Worm (Caenorhabditis elegans) whole organism, late embryonic: ENCODE measurements around the gene dnj-23.
A peak's percentile ranks its signal among the peaks of the same experiment; 100 is the strongest.

Experiments
- C38D4.7 ChIP-seq: fragments of 200-800 bp; sonication (Bioruptor generic); optimal IDR thresholded peaks from 2 replicates; lab custom pipeline; 2018; ENCODE audit warnings: mild to moderate bottlenecking, missing genetic modification characterization, moderate library complexity, missing compliant biosample characterization
- F13H6.1 ChIP-seq: sonication (generic microtip); optimal IDR thresholded peaks from 2 replicates; lab custom pipeline; 2016; ENCODE audit warnings: missing genetic modification characterization, missing compliant biosample characterization
- K02D7.2 ChIP-seq: sonication (generic microtip); optimal IDR thresholded peaks from 2 replicates; lab custom pipeline; 2017; ENCODE audit warnings: mild to moderate bottlenecking, missing genetic modification characterization, missing compliant biosample characterization
- K09A11.1 ChIP-seq: sonication (generic microtip); optimal IDR thresholded peaks from 2 replicates; lab custom pipeline; 2017; ENCODE audit warnings: antibody characterized with exemption, mild to moderate bottlenecking, missing genetic modification characterization, missing compliant biosample characterization; ENCODE audit not compliant: insufficient read depth
- T23F11.4 ChIP-seq: fragments of 200-800 bp; sonication (Bioruptor generic); optimal IDR thresholded peaks from 2 replicates; lab custom pipeline; 2018; ENCODE audit warnings: mild to moderate bottlenecking, missing genetic modification characterization, missing compliant biosample characterization
- Y22D7AL.16 ChIP-seq: sonication (generic microtip); optimal IDR thresholded peaks from 2 replicates; lab custom pipeline; 2016; ENCODE audit warnings: missing genetic modification characterization, missing compliant biosample characterization
- ahr-1 ChIP-seq: sonication (generic microtip); optimal IDR thresholded peaks from 2 replicates; lab custom pipeline; 2016; ENCODE audit warnings: missing genetic modification characterization, missing compliant biosample characterization
- ama-1 ChIP-seq: fragments of 150-350 bp; optimal IDR thresholded peaks from 2 replicates; lab custom pipeline; 2014
- ceh-14 ChIP-seq: sonication (generic microtip); optimal IDR thresholded peaks from 2 replicates; lab custom pipeline; 2016; ENCODE audit warnings: missing genotype, missing genetic modification characterization, missing compliant biosample characterization
- ceh-18 ChIP-seq: sonication (generic microtip); optimal IDR thresholded peaks from 2 replicates; lab custom pipeline; 2016; ENCODE audit warnings: missing genetic modification characterization, missing compliant biosample characterization
- ceh-19 ChIP-seq: fragments of 200-800 bp; sonication (Bioruptor generic); optimal IDR thresholded peaks from 2 replicates; lab custom pipeline; 2018; ENCODE audit warnings: mild to moderate bottlenecking, missing genetic modification characterization, missing compliant biosample characterization
- ceh-24 ChIP-seq: sonication (generic microtip); optimal IDR thresholded peaks from 2 replicates; lab custom pipeline; 2016; ENCODE audit warnings: mild to moderate bottlenecking, missing genetic modification characterization, missing compliant biosample characterization
- ceh-31 ChIP-seq: sonication (generic microtip); optimal IDR thresholded peaks from 2 replicates; lab custom pipeline; 2016; ENCODE audit warnings: missing genetic modification characterization, missing compliant biosample characterization
- ceh-34 ChIP-seq: sonication (generic microtip); optimal IDR thresholded peaks from 2 replicates; lab custom pipeline; 2016; ENCODE audit warnings: mild to moderate bottlenecking, missing genetic modification characterization, missing compliant biosample characterization
- ceh-48 ChIP-seq: sonication (generic microtip); optimal IDR thresholded peaks from 2 replicates; lab custom pipeline; 2016; ENCODE audit warnings: missing genetic modification characterization, inconsistent platforms, missing compliant biosample characterization
- ceh-9 ChIP-seq: sonication (generic microtip); optimal IDR thresholded peaks from 2 replicates; lab custom pipeline; 2016; ENCODE audit warnings: mild to moderate bottlenecking, missing genetic modification characterization, inconsistent platforms, missing compliant biosample characterization
- dve-1 ChIP-seq: sonication (generic microtip); optimal IDR thresholded peaks from 2 replicates; lab custom pipeline; 2017; ENCODE audit warnings: antibody characterized with exemption, mild to moderate bottlenecking, missing genetic modification characterization, missing compliant biosample characterization
- elt-2 ChIP-seq: sonication (generic microtip); optimal IDR thresholded peaks from 2 replicates; lab custom pipeline; 2016; ENCODE audit warnings: missing genetic modification reagents, missing genetic modification characterization, missing compliant biosample characterization
- elt-4 ChIP-seq: sonication (generic microtip); optimal IDR thresholded peaks from 2 replicates; lab custom pipeline; 2016; ENCODE audit warnings: missing genetic modification characterization, missing compliant biosample characterization
- eyg-1 ChIP-seq: sonication (generic microtip); optimal IDR thresholded peaks from 2 replicates; lab custom pipeline; 2016; ENCODE audit warnings: missing genotype, missing genetic modification characterization, missing compliant biosample characterization
- fax-1 ChIP-seq: sonication (generic microtip); optimal IDR thresholded peaks from 2 replicates; lab custom pipeline; 2016; ENCODE audit warnings: missing genotype, missing genetic modification characterization, missing compliant biosample characterization
- fkh-10 ChIP-seq: fragments of 150-350 bp; optimal IDR thresholded peaks from 2 replicates; lab custom pipeline; 2014; ENCODE audit warnings: missing biosample characterization, missing genetic modification reagents, missing genetic modification characterization
- fkh-6 ChIP-seq: sonication (generic microtip); optimal IDR thresholded peaks from 2 replicates; lab custom pipeline; 2016; ENCODE audit warnings: missing genetic modification characterization, missing compliant biosample characterization
- hlh-13 ChIP-seq: fragments of 200-800 bp; sonication (Bioruptor generic); optimal IDR thresholded peaks from 2 replicates; lab custom pipeline; 2018; ENCODE audit warnings: mild to moderate bottlenecking, missing genetic modification characterization, missing compliant biosample characterization
- hlh-15 ChIP-seq: sonication (generic microtip); optimal IDR thresholded peaks from 2 replicates; lab custom pipeline; 2016; ENCODE audit warnings: missing genetic modification characterization, missing compliant biosample characterization
- hlh-30 ChIP-seq: sonication (generic microtip); optimal IDR thresholded peaks from 2 replicates; lab custom pipeline; 2017; ENCODE audit warnings: antibody characterized with exemption, missing genetic modification characterization, missing compliant biosample characterization; ENCODE audit not compliant: insufficient read depth
- hlh-6 ChIP-seq: sonication (generic microtip); optimal IDR thresholded peaks from 2 replicates; lab custom pipeline; 2016; ENCODE audit warnings: missing genotype, missing genetic modification characterization, missing compliant biosample characterization
- hlh-8 ChIP-seq: sonication (generic microtip); optimal IDR thresholded peaks from 2 replicates; lab custom pipeline; 2016; ENCODE audit warnings: missing genotype, missing genetic modification characterization, missing compliant biosample characterization
- lim-6 ChIP-seq: sonication (generic microtip); optimal IDR thresholded peaks from 2 replicates; lab custom pipeline; 2016; ENCODE audit warnings: missing genetic modification characterization, missing compliant biosample characterization
- lin-11 ChIP-seq: fragments of 200-800 bp; sonication (Bioruptor generic); optimal IDR thresholded peaks from 2 replicates; lab custom pipeline; 2018; ENCODE audit warnings: mild to moderate bottlenecking, missing genetic modification characterization, missing compliant biosample characterization
- madf-2 ChIP-seq: sonication (generic microtip); optimal IDR thresholded peaks from 2 replicates; lab custom pipeline; 2017; ENCODE audit warnings: missing genetic modification characterization, missing compliant biosample characterization
- mec-3 ChIP-seq: sonication (generic microtip); optimal IDR thresholded peaks from 2 replicates; lab custom pipeline; 2016; ENCODE audit warnings: borderline replicate concordance, missing genetic modification characterization, missing compliant biosample characterization
- nfya-1 ChIP-seq: sonication (generic microtip); optimal IDR thresholded peaks from 2 replicates; lab custom pipeline; 2017; ENCODE audit warnings: missing genetic modification characterization, mild to moderate bottlenecking, missing compliant biosample characterization, antibody characterized with exemption, moderate library complexity
- nhr-232 ChIP-seq: sonication (generic microtip); optimal IDR thresholded peaks from 2 replicates; lab custom pipeline; 2016; ENCODE audit warnings: missing genetic modification characterization, missing compliant biosample characterization
- odd-2 ChIP-seq: sonication (generic microtip); optimal IDR thresholded peaks from 2 replicates; lab custom pipeline; 2017; ENCODE audit warnings: antibody characterized with exemption, mild to moderate bottlenecking, missing genetic modification characterization, missing compliant biosample characterization
- pat-9 ChIP-seq: fragments of 200-800 bp; sonication (Bioruptor generic); optimal IDR thresholded peaks from 2 replicates; lab custom pipeline; 2018; ENCODE audit warnings: mild to moderate bottlenecking, missing genetic modification characterization, moderate library complexity, missing compliant biosample characterization
- pax-1 ChIP-seq: fragments of 150-350 bp; optimal IDR thresholded peaks from 2 replicates; lab custom pipeline; 2014; ENCODE audit warnings: missing biosample characterization, missing genetic modification characterization
- pqm-1 ChIP-seq: sonication (generic microtip); optimal IDR thresholded peaks from 2 replicates; lab custom pipeline; 2016; ENCODE audit warnings: missing genetic modification characterization, missing compliant biosample characterization
- rnt-1 ChIP-seq: sonication (generic microtip); optimal IDR thresholded peaks from 2 replicates; lab custom pipeline; 2016; ENCODE audit warnings: missing genetic modification characterization, missing compliant biosample characterization
- tbx-2 ChIP-seq: sonication (generic microtip); optimal IDR thresholded peaks from 2 replicates; lab custom pipeline; 2016; ENCODE audit warnings: missing genetic modification characterization, missing compliant biosample characterization
- tbx-7 ChIP-seq: sonication (generic microtip); optimal IDR thresholded peaks from 2 replicates; lab custom pipeline; 2016; ENCODE audit warnings: missing genotype, missing genetic modification characterization, missing compliant biosample characterization
- unc-42 ChIP-seq: sonication (generic microtip); optimal IDR thresholded peaks from 2 replicates; lab custom pipeline; 2016; ENCODE audit warnings: missing genotype, missing genetic modification characterization, missing compliant biosample characterization
- unc-55 ChIP-seq: sonication (generic microtip); optimal IDR thresholded peaks from 2 replicates; lab custom pipeline; 2017; ENCODE audit warnings: missing biosample characterization, missing genetic modification reagents, missing genetic modification characterization
- unc-86 ChIP-seq: sonication (generic microtip); optimal IDR thresholded peaks from 2 replicates; lab custom pipeline; 2016; ENCODE audit warnings: missing genetic modification characterization, missing compliant biosample characterization
- zip-5 ChIP-seq: sonication (generic microtip); optimal IDR thresholded peaks from 2 replicates; lab custom pipeline; 2016; ENCODE audit warnings: missing genetic modification characterization, missing compliant biosample characterization
- ztf-16 ChIP-seq: sonication (generic microtip); optimal IDR thresholded peaks from 2 replicates; lab custom pipeline; 2017; ENCODE audit warnings: missing genetic modification characterization, missing compliant biosample characterization

The dnj-23 gene

DNA sequence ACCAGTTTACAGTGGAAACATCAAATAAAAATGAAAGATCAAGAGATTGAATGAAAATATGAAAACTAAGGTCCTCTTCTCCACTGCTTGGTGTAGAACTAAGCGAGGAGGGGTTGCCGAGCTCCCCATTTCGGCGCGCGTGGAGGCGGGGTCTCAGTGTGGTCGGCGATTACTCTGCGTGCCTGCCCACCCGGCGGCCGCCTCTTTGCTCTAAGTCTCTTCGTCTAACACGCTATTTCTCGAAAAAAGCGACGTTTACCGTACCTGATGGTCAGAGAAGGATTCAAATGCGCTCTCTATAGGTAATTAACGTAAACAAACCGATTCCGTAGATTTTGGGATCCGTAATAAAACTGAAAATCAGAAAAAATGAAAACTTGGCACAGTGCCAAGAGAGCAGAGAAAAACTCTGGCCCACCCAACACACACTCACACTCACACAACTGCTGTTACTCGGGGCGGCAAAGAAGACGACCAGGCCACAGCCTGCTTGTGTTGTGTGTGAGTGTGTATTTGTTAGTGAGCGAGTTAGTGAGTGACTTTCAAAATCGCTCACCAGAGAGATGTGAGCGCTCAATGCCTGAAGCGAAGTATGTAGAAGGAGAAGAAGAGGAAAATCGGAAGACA is 46.7 kb downstream of the dnj-23 start (continued):
- TF ChIP-seq ceh-19 (GFP tag; lab: Kevin White, UChicago) = no peak
- TF ChIP-seq nfya-1 (tag; lab: Kevin White, UChicago) = peak; percentile 68
- TF ChIP-seq unc-86 (tag; lab: Kevin White, UChicago) = peak; percentile 22
- peak; percentile 3 for TF ChIP-seq hlh-6 (tag; lab: Kevin White, UChicago)
- no peak for TF ChIP-seq dve-1 (tag; lab: Kevin White, UChicago)
- TF ChIP-seq zip-5 (tag; lab: Kevin White, UChicago) = no peak
- peak; percentile 1 for TF ChIP-seq K09A11.1 (tag; lab: Kevin White, UChicago)
- TF ChIP-seq ztf-16 (tag; lab: Kevin White, UChicago) = no peak
- no peak for TF ChIP-seq C38D4.7 (GFP tag; lab: Kevin White, UChicago)
- TF ChIP-seq T23F11.4 = peak; percentile 14
- peak; percentile 74 for TF ChIP-seq ceh-34 (tag; lab: Kevin White, UChicago)
- TF ChIP-seq madf-2 = no peak
- no peak for TF ChIP-seq pat-9 (tag; lab: Kevin White, UChicago)
- TF ChIP-seq tbx-2 (tag; lab: Kevin White, UChicago) = peak; percentile 58
- TF ChIP-seq, all 69 proteins: peak for 19

DNA sequence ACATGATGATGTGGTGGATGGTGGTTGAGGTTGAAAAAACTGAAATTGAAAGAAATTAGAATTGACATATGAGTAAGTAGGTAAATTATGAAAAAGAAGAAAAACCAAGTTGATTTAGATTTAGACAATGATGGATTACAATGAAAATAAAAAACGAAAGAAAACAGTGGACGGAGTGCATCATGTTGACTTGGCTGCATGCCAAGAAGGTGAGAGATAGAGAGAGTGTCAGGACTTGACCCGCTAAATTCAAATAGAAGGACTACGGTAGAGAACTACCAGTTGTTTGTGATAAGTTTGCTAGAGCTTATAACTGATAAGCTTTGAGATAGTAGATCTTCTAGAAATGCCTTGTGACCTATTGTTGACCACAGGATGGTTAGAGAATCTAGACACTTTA is 47.3 kb downstream of the dnj-23 start, which contains the start of gene T24B8.3:
Gene T24B8.3 (minus strand): TSS at position 39 of the 400 bp plus-strand sequence.
- TF ChIP-seq lim-6 (tag; lab: Kevin White, UChicago) = no peak
- TF ChIP-seq ztf-16 (tag; lab: Kevin White, UChicago) = no peak
- TF ChIP-seq hlh-13 (GFP tag; lab: Kevin White, UChicago) = no peak
- TF ChIP-seq elt-2 (tag; lab: Kevin White, UChicago) = no peak
- no peak for TF ChIP-seq elt-4 (tag; lab: Kevin White, UChicago)
- no peak for TF ChIP-seq unc-42 (tag; lab: Kevin White, UChicago)
- no peak for TF ChIP-seq lin-11 (tag; lab: Kevin White, UChicago)
- TF ChIP-seq fkh-6 = no peak
- TF ChIP-seq ahr-1 (tag; lab: Kevin White, UChicago) = no peak
- no peak for TF ChIP-seq fkh-10
- no peak for TF ChIP-seq hlh-8 (tag; lab: Kevin White, UChicago)

DNA sequence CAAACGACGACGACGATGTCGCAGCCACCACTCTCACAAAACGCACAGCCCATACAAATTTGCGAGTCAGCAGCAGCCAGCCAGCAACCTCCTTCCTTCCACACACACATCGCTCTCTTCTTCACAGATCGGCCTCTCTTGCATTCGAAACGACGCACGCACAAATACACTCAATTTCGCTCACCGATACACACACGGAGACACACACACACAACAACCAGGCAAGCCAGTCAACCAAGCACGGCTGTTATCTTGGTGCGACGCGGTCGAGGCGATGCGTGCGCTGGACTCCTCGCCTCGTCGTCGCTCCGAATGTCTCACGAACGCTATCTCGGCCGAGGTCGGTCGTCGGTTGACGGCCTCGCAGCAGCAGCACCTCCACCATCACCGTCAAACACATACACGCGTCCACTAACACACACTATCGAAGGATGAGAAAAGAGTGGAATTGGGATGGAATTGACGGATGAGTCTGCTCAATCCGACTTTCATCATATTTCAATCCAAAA is 48.0 kb downstream of the dnj-23 start:
- TF ChIP-seq fkh-6 (peak; percentile 36), nfya-1 (tag; lab: Kevin White, UChicago) (peak; percentile 95), pqm-1 (no peak), ceh-14 (tag; lab: Kevin White, UChicago) (peak; percentile 85), K02D7.2 (peak; percentile 40), eyg-1 (peak; percentile 71), ceh-19 (GFP tag; lab: Kevin White, UChicago) (peak; percentile 91), K09A11.1 (tag; lab: Kevin White, UChicago) (peak; percentile 18), mec-3 (no peak), Y22D7AL.16 (no peak), hlh-8 (tag; lab: Kevin White, UChicago) (peak; percentile 80), ceh-31 (tag; lab: Kevin White, UChicago) (peak; percentile 95), nhr-232 (tag; lab: Kevin White, UChicago) (no peak), unc-86 (tag; lab: Kevin White, UChicago) (peak; percentile 69), hlh-15 (tag; lab: Kevin White, UChicago) (peak; percentile 3), hlh-13 (GFP tag; lab: Kevin White, UChicago) (peak; percentile 43), ceh-34 (tag; lab: Kevin White, UChicago) (peak; percentile 91), ama-1 (lab: Kevin White, UChicago) (peak; percentile 10), pax-1 (tag; lab: Kevin White, UChicago) (no peak), unc-55 (GFP tag; lab: Kevin White, UChicago) (peak; percentile 81), fax-1 (tag; lab: Kevin White, UChicago) (peak; percentile 3), ceh-48 (tag; lab: Kevin White, UChicago) (peak; percentile 56), ceh-9 (tag; lab: Kevin White, UChicago) (no peak), ceh-24 (tag; lab: Kevin White, UChicago) (no peak), hlh-30 (tag; lab: Kevin White, UChicago) (peak; percentile 44), ceh-18 (peak; percentile 98), F13H6.1 (tag; lab: Kevin White, UChicago) (peak; percentile 78), rnt-1 (tag; lab: Kevin White, UChicago) (peak; percentile 96), tbx-2 (tag; lab: Kevin White, UChicago) (peak; percentile 96), zip-5 (tag; lab: Kevin White, UChicago) (peak; percentile 2), odd-2 (no peak), tbx-7 (tag; lab: Kevin White, UChicago) (peak; percentile 42)
